Worm (Caenorhabditis elegans) whole organism, L3 larva: ENCODE measurements around the gene nspb-12.

Experiments used
- elt-3 ChIP-seq, 3 experiments: fragments of 150-350 bp in 1 of 3; sonication (generic microtip) in 2 of 3; optimal IDR thresholded peaks; 2 replicates in 2 of 3; 4 replicates in 1 of 3; lab custom pipeline; 2014 to 2017; ENCODE audit warnings: missing biosample characterization in 3 of 3, missing genetic modification characterization in 3 of 3
- mdl-1 ChIP-seq: fragments of 150-350 bp; optimal IDR thresholded peaks from 2 replicates; lab custom pipeline; 2014; ENCODE audit warnings: missing biosample characterization, missing genetic modification characterization

DNA sequence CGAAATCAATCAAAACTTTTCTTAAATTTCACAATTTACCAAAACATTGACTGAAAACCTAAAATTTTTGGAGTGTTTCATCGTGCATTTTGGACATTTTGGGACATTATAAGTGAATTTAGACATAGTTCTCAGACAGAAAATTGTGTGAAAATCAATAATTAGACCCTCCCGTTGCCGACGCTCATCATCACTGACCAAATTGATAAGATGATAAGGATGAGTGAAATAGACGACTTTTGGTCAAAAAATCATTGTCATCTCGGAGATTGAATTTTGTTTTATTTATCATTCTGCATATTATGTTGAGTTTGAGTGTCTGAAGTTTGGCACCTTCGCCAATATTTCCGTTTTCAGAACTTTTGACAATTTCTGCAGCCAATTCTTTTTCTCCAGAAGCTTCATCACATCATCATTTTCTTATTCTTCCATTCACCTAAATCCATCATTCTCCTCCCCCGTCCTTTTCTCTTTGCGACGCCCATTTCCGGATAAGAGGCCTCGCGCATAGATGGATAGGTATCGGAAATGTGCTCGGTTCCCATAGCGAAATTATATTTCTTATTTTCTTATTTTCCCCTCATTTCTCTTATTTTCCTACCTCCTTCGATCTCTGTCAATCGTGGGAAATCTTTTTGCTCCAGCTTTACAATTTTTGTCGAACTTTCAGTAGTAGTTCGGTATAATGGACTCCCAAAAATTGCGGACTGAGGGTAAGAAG is 43.2 kb upstream of the nspb-12 start, which contains the start of gene bas-1:
- TF ChIP-seq mdl-1 (tag; lab: Kevin White, UChicago), result no peak
- TF ChIP-seq elt-3 (tag; optimal IDR thresholded peaks at IDR 0.05; lab: Kevin White, UChicago), result no peak
